Worm (Caenorhabditis elegans) whole organism, L3 larva: ENCODE results near the gene lys-5.

Experiments
- aly-2 ChIP-seq: fragments of 150-350 bp; optimal IDR thresholded peaks from 2 replicates; lab custom pipeline; 2014; ENCODE audit warnings: missing biosample characterization, missing genetic modification characterization
- elt-3 ChIP-seq, 3 experiments: fragments of 150-350 bp in 1 of 3; sonication (generic microtip) in 2 of 3; optimal IDR thresholded peaks; 2 replicates in 2 of 3; 4 replicates in 1 of 3; lab custom pipeline; 2014 to 2017; ENCODE audit warnings: missing biosample characterization in 3 of 3, missing genetic modification characterization in 3 of 3
- nhr-12 ChIP-seq: fragments of 150-350 bp; optimal IDR thresholded peaks from 2 replicates; lab custom pipeline; 2014; ENCODE audit warnings: missing biosample characterization, missing genetic modification characterization
- nhr-237 ChIP-seq: fragments of 150-350 bp; optimal IDR thresholded peaks from 2 replicates; lab custom pipeline; 2014; ENCODE audit warnings: missing biosample characterization, missing genetic modification characterization
- nhr-77 ChIP-seq: fragments of 150-350 bp; optimal IDR thresholded peaks from 2 replicates; lab custom pipeline; 2014; ENCODE audit warnings: missing biosample characterization, missing genetic modification characterization

DNA sequence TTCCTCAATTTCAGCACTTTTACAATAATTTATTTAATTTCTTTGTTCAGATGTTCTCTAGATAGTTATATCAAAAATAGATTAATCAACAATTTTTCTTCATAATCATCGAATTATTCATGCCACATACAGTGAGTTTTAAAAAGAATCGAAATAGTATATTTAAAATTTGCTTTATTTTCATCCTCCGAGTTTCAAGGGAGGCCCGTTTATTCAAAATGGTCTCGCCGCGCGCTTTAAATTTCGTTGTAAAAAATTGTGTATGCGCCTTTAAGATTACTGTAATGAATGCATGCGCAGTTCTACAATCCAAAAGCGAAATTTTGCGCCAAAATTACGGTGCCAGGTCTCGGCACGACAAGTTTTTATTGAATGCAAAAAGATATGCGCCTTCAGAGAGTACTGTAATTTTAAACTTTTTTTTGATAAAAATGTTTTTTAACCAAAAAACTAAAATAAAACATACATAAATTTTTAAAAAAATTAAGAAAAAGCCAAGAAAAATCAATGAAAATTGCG lies 34.5 kb upstream of the lys-5 start, which contains the start of gene ZK792.1:
- TF ChIP-seq nhr-237 (tag; lab: Kevin White, UChicago) (no peak), nhr-12 (tag; lab: Kevin White, UChicago) (no peak), aly-2 (tag; lab: Kevin White, UChicago) (no peak), nhr-77 (tag; lab: Kevin White, UChicago) (no peak), elt-3 (tag; optimal IDR thresholded peaks at IDR 0.05; lab: Kevin White, UChicago) (no peak)
